Fruit fly (Drosophila melanogaster): Measurements from ENCODE around the gene asp.

- TF ChIP-seq CG7101 (tag; optimal IDR thresholded peaks at IDR 0.05) (no peak), pad (GFP tag; optimal IDR thresholded peaks at IDR 0.05) (no peak), CG5204 (GFP tag; optimal IDR thresholded peaks at IDR 0.05) (no peak), CG1620 (GFP tag; optimal IDR thresholded peaks at IDR 0.05) (no peak), Mnt (GFP tag; optimal IDR thresholded peaks at IDR 0.05) (no peak), cnc (optimal IDR thresholded peaks at IDR 0.05) (no peak), Clk (GFP tag; optimal IDR thresholded peaks at IDR 0.05) (no peak), cic (GFP tag; optimal IDR thresholded peaks at IDR 0.05) (no peak), CG12768 (GFP tag; optimal IDR thresholded peaks at IDR 0.05) (no peak), CG7045 (GFP tag; optimal IDR thresholded peaks at IDR 0.05) (no peak), kay (GFP tag; ENCODE audit: borderline replicate concordance) (no peak), CG33017 (tag; optimal IDR thresholded peaks at IDR 0.05) (no peak), bab1 (GFP tag; optimal IDR thresholded peaks at IDR 0.05) (no peak), Crg-1 (GFP tag; optimal IDR thresholded peaks at IDR 0.05) (no peak)
Observed at dm6 chr3R:24787734-24788133, 34.1 kb downstream of the asp start, which contains the start of gene Ets96B.

Data from whole organism, adult.